Worm (Caenorhabditis elegans) whole organism, L3 larva: ENCODE data around the gene F18H3.4.

Source experiments
- R02D3.7 ChIP-seq: fragments of 150-350 bp; optimal IDR thresholded peaks from 2 replicates; lab custom pipeline; 2014; ENCODE audit warnings: missing biosample characterization, missing genetic modification characterization
- ZK546.5 ChIP-seq: sonication (generic microtip); optimal IDR thresholded peaks from 2 replicates; lab custom pipeline; 2017; ENCODE audit warnings: missing biosample characterization, missing genetic modification characterization
- aly-2 ChIP-seq: fragments of 150-350 bp; optimal IDR thresholded peaks from 2 replicates; lab custom pipeline; 2014; ENCODE audit warnings: missing biosample characterization, missing genetic modification characterization
- ceh-28 ChIP-seq: fragments of 150-350 bp; optimal IDR thresholded peaks from 2 replicates; lab custom pipeline; 2014; ENCODE audit warnings: missing biosample characterization, missing genetic modification reagents, missing genetic modification characterization
- egl-27 ChIP-seq: sonication (generic microtip); optimal IDR thresholded peaks from 4 replicates; lab custom pipeline; 2017; ENCODE audit warnings: missing biosample characterization, missing genetic modification reagents, missing genetic modification characterization
- elt-2 ChIP-seq: sonication (generic microtip); optimal IDR thresholded peaks from 2 replicates; lab custom pipeline; 2016; ENCODE audit warnings: missing genetic modification reagents, mild to moderate bottlenecking, missing genetic modification characterization, missing compliant biosample characterization
- fos-1 ChIP-seq: fragments of 150-350 bp; optimal IDR thresholded peaks from 2 replicates; lab custom pipeline; 2014; ENCODE audit warnings: missing biosample characterization, missing genetic modification characterization
- hmg-11 ChIP-seq: sonication (generic microtip); optimal IDR thresholded peaks from 2 replicates; lab custom pipeline; 2016; ENCODE audit warnings: missing genetic modification characterization, missing compliant biosample characterization
- lin-39 ChIP-seq: fragments of 150-350 bp; optimal IDR thresholded peaks from 2 replicates; lab custom pipeline; 2018; ENCODE audit warnings: missing biosample characterization, missing genetic modification reagents, missing genetic modification characterization
- nfya-1 ChIP-seq: sonication (generic microtip); optimal IDR thresholded peaks from 2 replicates; lab custom pipeline; 2017; ENCODE audit warnings: missing genetic modification characterization, mild to moderate bottlenecking, missing compliant biosample characterization, antibody characterized with exemption, moderate library complexity; ENCODE audit not compliant: insufficient read depth
- nhr-11 ChIP-seq: fragments of 150-350 bp; optimal IDR thresholded peaks from 2 replicates; lab custom pipeline; 2014; ENCODE audit warnings: missing biosample characterization, missing genetic modification characterization
- skn-1 ChIP-seq: fragments of 150-350 bp; optimal IDR thresholded peaks from 2 replicates; lab custom pipeline; 2014; ENCODE audit warnings: missing biosample characterization, missing genetic modification characterization
- unc-39 ChIP-seq: sonication (generic microtip); optimal IDR thresholded peaks from 4 replicates; lab custom pipeline; 2017; ENCODE audit warnings: missing biosample characterization, missing genetic modification characterization

- TF ChIP-seq lin-39 (tag; lab: Kevin White, UChicago) (peak; percentile 54), R02D3.7 (tag; lab: Kevin White, UChicago) (no peak), skn-1 (tag; lab: Kevin White, UChicago) (no peak), fos-1 (tag; lab: Kevin White, UChicago) (no peak), elt-2 (tag; lab: Kevin White, UChicago) (no peak), hmg-11 (tag; lab: Kevin White, UChicago) (peak; percentile 69), aly-2 (tag; lab: Kevin White, UChicago) (no peak), ZK546.5 (tag; lab: Kevin White, UChicago) (no peak), ceh-28 (tag; lab: Kevin White, UChicago) (no peak), nhr-11 (no peak), egl-27 (no peak), unc-39 (tag; lab: Kevin White, UChicago) (no peak), nfya-1 (tag; lab: Kevin White, UChicago) (peak; percentile 73)
Measured at ce11 chrX:13502282-13502681, 26.6 kb upstream of the F18H3.4 start.
